Fruit fly (Drosophila melanogaster): Measurements from ENCODE around the gene Tsr1.

- no peak for TF ChIP-seq usp (GFP tag; optimal IDR thresholded peaks at IDR 0.05)
- no peak for TF ChIP-seq EcR (GFP tag; optimal IDR thresholded peaks at IDR 0.05)
- no peak for TF ChIP-seq CG8478 (optimal IDR thresholded peaks at IDR 0.05)
Observed at dm6 chr3L:21381746-21382145, 46.7 kb downstream of the Tsr1 start.
